Worm (Caenorhabditis elegans) whole organism, late embryonic: ENCODE data around the gene F45E12.6.

Source experiments
- K09A11.1 ChIP-seq: sonication (generic microtip); optimal IDR thresholded peaks from 2 replicates; lab custom pipeline; 2017; ENCODE audit warnings: antibody characterized with exemption, mild to moderate bottlenecking, missing genetic modification characterization, missing compliant biosample characterization; ENCODE audit not compliant: insufficient read depth
- ceh-24 ChIP-seq: sonication (generic microtip); optimal IDR thresholded peaks from 2 replicates; lab custom pipeline; 2016; ENCODE audit warnings: mild to moderate bottlenecking, missing genetic modification characterization, missing compliant biosample characterization
- ceh-31 ChIP-seq: sonication (generic microtip); optimal IDR thresholded peaks from 2 replicates; lab custom pipeline; 2016; ENCODE audit warnings: missing genetic modification characterization, missing compliant biosample characterization
- ceh-45 ChIP-seq: fragments of 200-800 bp; sonication (Bioruptor generic); IDR thresholded peaks from 2 replicates; pipeline ENCODE4 v1.3.6; 2022; ENCODE audit warnings: missing genetic modification reagents, missing genetic modification characterization, missing compliant biosample characterization
- ceh-9 ChIP-seq: sonication (generic microtip); optimal IDR thresholded peaks from 2 replicates; lab custom pipeline; 2016; ENCODE audit warnings: mild to moderate bottlenecking, missing genetic modification characterization, inconsistent platforms, missing compliant biosample characterization
- dve-1 ChIP-seq: sonication (generic microtip); optimal IDR thresholded peaks from 2 replicates; lab custom pipeline; 2017; ENCODE audit warnings: antibody characterized with exemption, mild to moderate bottlenecking, missing genetic modification characterization, missing compliant biosample characterization
- elt-2 ChIP-seq: sonication (generic microtip); optimal IDR thresholded peaks from 2 replicates; lab custom pipeline; 2016; ENCODE audit warnings: missing genetic modification reagents, missing genetic modification characterization, missing compliant biosample characterization
- ets-4 ChIP-seq: sonication (generic microtip); optimal IDR thresholded peaks from 2 replicates; lab custom pipeline; 2016; ENCODE audit warnings: missing genetic modification characterization, missing compliant biosample characterization
- gmeb-2 ChIP-seq: sonication (generic microtip); optimal IDR thresholded peaks from 2 replicates; lab custom pipeline; 2016; ENCODE audit warnings: missing genetic modification characterization, inconsistent platforms, missing compliant biosample characterization
- madf-2 ChIP-seq: sonication (generic microtip); optimal IDR thresholded peaks from 2 replicates; lab custom pipeline; 2017; ENCODE audit warnings: missing genetic modification characterization, missing compliant biosample characterization
- nhr-11 ChIP-seq: fragments of 150-350 bp; optimal IDR thresholded peaks from 2 replicates; lab custom pipeline; 2014; ENCODE audit warnings: missing biosample characterization, missing genetic modification characterization
- pat-9 ChIP-seq: fragments of 200-800 bp; sonication (Bioruptor generic); optimal IDR thresholded peaks from 2 replicates; lab custom pipeline; 2018; ENCODE audit warnings: mild to moderate bottlenecking, missing genetic modification characterization, moderate library complexity, missing compliant biosample characterization
- pax-1 ChIP-seq: fragments of 150-350 bp; optimal IDR thresholded peaks from 2 replicates; lab custom pipeline; 2014; ENCODE audit warnings: missing biosample characterization, missing genetic modification characterization
- pqm-1 ChIP-seq: sonication (generic microtip); optimal IDR thresholded peaks from 2 replicates; lab custom pipeline; 2016; ENCODE audit warnings: missing genetic modification characterization, missing compliant biosample characterization
- sdc-2 ChIP-seq: sonication (generic microtip); optimal IDR thresholded peaks from 2 replicates; lab custom pipeline; 2016; ENCODE audit warnings: missing genotype, missing genetic modification characterization, missing compliant biosample characterization
- sox-2 ChIP-seq: fragments of 200-800 bp; sonication (Bioruptor generic); IDR thresholded peaks from 2 replicates; pipeline ENCODE4 v1.3.6; 2022; ENCODE audit warnings: missing genetic modification reagents, missing genetic modification characterization, missing compliant biosample characterization
- sox-4 ChIP-seq: sonication (generic microtip); optimal IDR thresholded peaks from 2 replicates; lab custom pipeline; 2017; ENCODE audit warnings: mild to moderate bottlenecking, missing genetic modification characterization, inconsistent platforms, missing compliant biosample characterization
- tbx-2 ChIP-seq: sonication (generic microtip); optimal IDR thresholded peaks from 2 replicates; lab custom pipeline; 2016; ENCODE audit warnings: missing genetic modification characterization, missing compliant biosample characterization
- unc-3 ChIP-seq, 2 experiments: fragments of 200-800 bp in 1 of 2; sonication (Bioruptor generic) in 1 of 2; sonication (generic microtip) in 1 of 2; conservative IDR thresholded peaks in 1 of 2; optimal IDR thresholded peaks in 1 of 2; 2 replicates each; pipeline versions ENCODE4 v1.3.6 to Lab custom; 2016 to 2022; ENCODE audit warnings: missing compliant biosample characterization in 2 of 2, missing genetic modification characterization in 2 of 2, missing genetic modification reagents in 1 of 2
- zip-5 ChIP-seq: sonication (generic microtip); optimal IDR thresholded peaks from 2 replicates; lab custom pipeline; 2016; ENCODE audit warnings: missing genetic modification characterization, missing compliant biosample characterization

Gene F45E12.6

DNA sequence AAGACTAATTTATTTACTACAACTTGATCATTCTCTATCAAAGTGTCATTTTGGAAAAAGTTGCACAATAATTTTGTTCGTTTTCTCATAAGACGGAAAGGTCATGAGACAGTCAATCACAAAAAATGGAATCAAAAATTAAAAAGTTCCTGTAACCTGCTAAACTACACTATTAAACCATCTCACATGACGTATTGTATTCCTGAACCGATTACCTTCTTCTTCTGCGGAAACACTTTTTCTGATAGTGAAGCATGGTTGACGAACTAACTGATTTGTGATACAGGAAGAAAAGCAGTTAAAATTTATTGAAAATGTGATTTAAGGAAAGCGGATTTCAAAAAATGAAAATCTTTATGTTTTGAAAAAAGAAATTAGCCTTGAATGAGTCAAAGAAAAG, 44.2 kb downstream of the F45E12.6 start:
- no peak for TF ChIP-seq sox-2
- TF ChIP-seq dve-1 (tag; lab: Kevin White, UChicago): no peak
- no peak for TF ChIP-seq sdc-2
- TF ChIP-seq unc-3 (GFP tag; conservative IDR thresholded peaks at IDR 0.05; lab: Robert Waterston, UW): no peak
- TF ChIP-seq unc-3 (tag; optimal IDR thresholded peaks at IDR 0.05; lab: Kevin White, UChicago): no peak

- TF ChIP-seq tbx-2 (no peak), ceh-31 (no peak), nhr-11 (no peak), elt-2 (no peak), ceh-24 (tag; lab: Kevin White, UChicago) (no peak), sox-4 (tag; lab: Kevin White, UChicago) (no peak), pqm-1 (tag; lab: Kevin White, UChicago) (no peak), pat-9 (tag; lab: Kevin White, UChicago) (no peak), ets-4 (no peak), ceh-45 (GFP tag; lab: Robert Waterston, UW) (no peak), gmeb-2 (tag; lab: Kevin White, UChicago) (no peak), K09A11.1 (tag; lab: Kevin White, UChicago) (no peak), pax-1 (tag; lab: Kevin White, UChicago) (no peak), zip-5 (tag; lab: Kevin White, UChicago) (no peak), ceh-9 (tag; lab: Kevin White, UChicago) (no peak), madf-2 (tag; lab: Kevin White, UChicago) (no peak)
These were observed 49.3 kb downstream of the F45E12.6 start for ce11 chrII:7264675-7265074.
